Worm (Caenorhabditis elegans) whole organism, L1 larva: ENCODE results near the gene F40E10.5.

Source experiments
- C16A3.4 ChIP-seq: fragments of 150-350 bp; optimal IDR thresholded peaks from 2 replicates; lab custom pipeline; 2014; ENCODE audit warnings: missing biosample characterization, missing genetic modification characterization
- alr-1 ChIP-seq: fragments of 200-800 bp; sonication (Bioruptor generic); optimal IDR thresholded peaks from 2 replicates; lab custom pipeline; 2018; ENCODE audit warnings: borderline replicate concordance, mild to moderate bottlenecking, missing genetic modification characterization, missing compliant biosample characterization
- aly-2 ChIP-seq: fragments of 150-350 bp; optimal IDR thresholded peaks from 2 replicates; lab custom pipeline; 2014; ENCODE audit warnings: missing biosample characterization, missing genetic modification characterization
- blmp-1 ChIP-seq: fragments of 150-350 bp; optimal IDR thresholded peaks from 2 replicates; lab custom pipeline; 2014; ENCODE audit warnings: missing biosample characterization, missing genetic modification characterization
- ceh-8 ChIP-seq: fragments of 200-800 bp; sonication (Bioruptor generic); optimal IDR thresholded peaks from 2 replicates; lab custom pipeline; 2018; ENCODE audit warnings: mild to moderate bottlenecking, missing genetic modification characterization, moderate library complexity, missing compliant biosample characterization
- ceh-82 ChIP-seq, 3 experiments: fragments of 150-350 bp in 1 of 3; sonication (generic microtip) in 2 of 3; optimal IDR thresholded peaks; 2 replicates each; lab custom pipeline; 2014 to 2017; ENCODE audit warnings: missing biosample characterization in 3 of 3, missing genetic modification characterization in 3 of 3
- ceh-88 ChIP-seq: fragments of 200-800 bp; sonication (Bioruptor generic); IDR thresholded peaks from 2 replicates; pipeline ENCODE4 v1.3.6; 2022; ENCODE audit warnings: missing genetic modification characterization, missing compliant biosample characterization
- efl-1 ChIP-seq, 4 experiments: fragments of 150-350 bp; optimal IDR thresholded peaks in 3 of 4; peaks in 1 of 4; 1 replicate in 1 of 4; 2 replicates in 3 of 4; lab custom pipeline; 2014; ENCODE audit warnings: missing biosample characterization in 2 of 4, missing genetic modification characterization in 2 of 4, missing genetic modification reagents in 2 of 4
- efl-3 ChIP-seq: fragments of 200-800 bp; sonication (Bioruptor generic); optimal IDR thresholded peaks from 2 replicates; lab custom pipeline; 2018; ENCODE audit warnings: mild to moderate bottlenecking, missing genetic modification characterization, missing compliant biosample characterization
- egl-13 ChIP-seq: sonication (generic microtip); optimal IDR thresholded peaks from 2 replicates; lab custom pipeline; 2016; ENCODE audit warnings: missing genotype, missing genetic modification reagents, missing genetic modification characterization, missing compliant biosample characterization
- egl-27 ChIP-seq, 2 experiments: fragments of 150-350 bp in 1 of 2; sonication (generic microtip); optimal IDR thresholded peaks; 3 replicates each; lab custom pipeline; 2017 to 2018; ENCODE audit warnings: missing biosample characterization in 2 of 2, missing genetic modification characterization in 2 of 2, missing genetic modification reagents in 2 of 2
- elt-3 ChIP-seq, 6 experiments: fragments of 150-350 bp in 1 of 6; sonication (generic microtip); optimal IDR thresholded peaks; 2 replicates each; lab custom pipeline; 2017 to 2018; ENCODE audit warnings: missing biosample characterization in 6 of 6, missing genetic modification characterization in 6 of 6, inconsistent platforms in 1 of 6
- ets-5 ChIP-seq: fragments of 200-800 bp; sonication (Bioruptor generic); IDR thresholded peaks from 2 replicates; pipeline ENCODE4 v1.3.6; 2022; ENCODE audit warnings: missing genetic modification characterization, missing compliant biosample characterization
- hlh-4 ChIP-seq: sonication (generic microtip); optimal IDR thresholded peaks from 2 replicates; lab custom pipeline; 2016; ENCODE audit warnings: mild to moderate bottlenecking, missing genetic modification characterization, missing compliant biosample characterization
- jun-1 ChIP-seq: fragments of 150-350 bp; optimal IDR thresholded peaks from 2 replicates; lab custom pipeline; 2014; ENCODE audit warnings: missing biosample characterization, missing genetic modification reagents, missing genetic modification characterization
- lin-13 ChIP-seq: fragments of 150-350 bp; optimal IDR thresholded peaks from 2 replicates; lab custom pipeline; 2014; ENCODE audit warnings: missing biosample characterization, missing genetic modification reagents, missing genetic modification characterization
- lin-15B ChIP-seq: fragments of 150-350 bp; sonication (generic microtip); optimal IDR thresholded peaks from 3 replicates; lab custom pipeline; 2014; ENCODE audit warnings: missing biosample characterization, missing genetic modification characterization
- lir-3 ChIP-seq: sonication (generic microtip); optimal IDR thresholded peaks from 2 replicates; lab custom pipeline; 2016; ENCODE audit warnings: mild to moderate bottlenecking, missing genetic modification characterization, moderate library complexity, missing compliant biosample characterization; ENCODE audit not compliant: poor library complexity
- mab-9 ChIP-seq: fragments of 200-800 bp; sonication (Bioruptor generic); IDR thresholded peaks from 2 replicates; pipeline ENCODE4 v1.3.6; 2022; ENCODE audit warnings: missing genetic modification reagents, missing genetic modification characterization, missing compliant biosample characterization
- mep-1 ChIP-seq: fragments of 150-350 bp; optimal IDR thresholded peaks from 2 replicates; lab custom pipeline; 2014; ENCODE audit warnings: missing biosample characterization, missing genetic modification characterization
- nhr-12 ChIP-seq: sonication (generic microtip); optimal IDR thresholded peaks from 2 replicates; lab custom pipeline; 2017; ENCODE audit warnings: missing biosample characterization, missing genetic modification characterization
- nhr-19 ChIP-seq: fragments of 200-800 bp; sonication (Bioruptor generic); conservative IDR thresholded peaks from 2 replicates; pipeline ENCODE4 v1.3.6; 2022; ENCODE audit warnings: missing genetic modification characterization, missing compliant biosample characterization
- nhr-20 ChIP-seq: sonication (generic microtip); optimal IDR thresholded peaks from 2 replicates; lab custom pipeline; 2016; ENCODE audit warnings: mild to moderate bottlenecking, missing genetic modification characterization, missing compliant biosample characterization
- nhr-28 ChIP-seq: fragments of 150-350 bp; optimal IDR thresholded peaks from 2 replicates; lab custom pipeline; 2014; ENCODE audit warnings: missing biosample characterization, missing genetic modification characterization
- nhr-71 ChIP-seq: sonication (generic microtip); optimal IDR thresholded peaks from 2 replicates; lab custom pipeline; 2016; ENCODE audit warnings: mild to moderate bottlenecking, missing genetic modification characterization, moderate library complexity, missing compliant biosample characterization
- nhr-84 ChIP-seq: sonication (generic microtip); optimal IDR thresholded peaks from 2 replicates; lab custom pipeline; 2017; ENCODE audit warnings: missing biosample characterization, missing genetic modification characterization
- nhr-85 ChIP-seq: sonication (generic microtip); peaks from one replicate; lab custom pipeline; 2016; ENCODE audit warnings: missing genetic modification characterization, inconsistent platforms, missing compliant biosample characterization
- pag-3 ChIP-seq: sonication (generic microtip); optimal IDR thresholded peaks from 2 replicates; lab custom pipeline; 2017; ENCODE audit warnings: missing genetic modification characterization, mild to moderate bottlenecking, missing compliant biosample characterization, antibody characterized with exemption, borderline replicate concordance; ENCODE audit not compliant: insufficient read depth
- skn-1 ChIP-seq: fragments of 150-350 bp; optimal IDR thresholded peaks from 2 replicates; lab custom pipeline; 2014; ENCODE audit warnings: missing biosample characterization, missing genetic modification characterization
- snpc-4 ChIP-seq: fragments of 150-350 bp; optimal IDR thresholded peaks from 2 replicates; lab custom pipeline; 2014; ENCODE audit warnings: missing biosample characterization, missing genetic modification characterization
- snu-23 ChIP-seq: sonication (generic microtip); optimal IDR thresholded peaks from 2 replicates; lab custom pipeline; 2016; ENCODE audit warnings: missing genetic modification characterization, missing compliant biosample characterization
- sptf-1 ChIP-seq: fragments of 150-350 bp; optimal IDR thresholded peaks from 2 replicates; lab custom pipeline; 2014; ENCODE audit warnings: missing biosample characterization, missing genetic modification characterization
- sup-37 ChIP-seq: fragments of 200-800 bp; sonication (Bioruptor generic); optimal IDR thresholded peaks from 2 replicates; lab custom pipeline; 2018; ENCODE audit warnings: mild to moderate bottlenecking, missing genetic modification characterization, missing compliant biosample characterization
- tbx-2 ChIP-seq: sonication (generic microtip); optimal IDR thresholded peaks from 2 replicates; lab custom pipeline; 2016; ENCODE audit warnings: missing genetic modification characterization, missing compliant biosample characterization
- tlp-1 ChIP-seq: fragments of 150-350 bp; optimal IDR thresholded peaks from 2 replicates; lab custom pipeline; 2014; ENCODE audit warnings: missing biosample characterization, missing genetic modification characterization
- unc-30 ChIP-seq: sonication (generic microtip); optimal IDR thresholded peaks from 2 replicates; lab custom pipeline; 2017; ENCODE audit warnings: missing biosample characterization, missing genetic modification characterization
- vab-15 ChIP-seq: sonication (generic microtip); optimal IDR thresholded peaks from 2 replicates; lab custom pipeline; 2017; ENCODE audit warnings: missing genotype, mild to moderate bottlenecking, missing genetic modification characterization, missing compliant biosample characterization
- zag-1 ChIP-seq: fragments of 150-350 bp; optimal IDR thresholded peaks from 2 replicates; lab custom pipeline; 2014; ENCODE audit warnings: missing biosample characterization, missing genetic modification characterization
- ztf-11 ChIP-seq, 2 experiments: sonication (generic microtip); optimal IDR thresholded peaks; 2 replicates each; lab custom pipeline; 2016 to 2017; ENCODE audit warnings: missing genetic modification characterization in 2 of 2, missing biosample characterization in 1 of 2, missing compliant biosample characterization in 1 of 2
- ztf-4 ChIP-seq: fragments of 150-350 bp; optimal IDR thresholded peaks from 2 replicates; lab custom pipeline; 2014; ENCODE audit warnings: missing biosample characterization, missing genetic modification characterization

F40E10.5 gene

DNA sequence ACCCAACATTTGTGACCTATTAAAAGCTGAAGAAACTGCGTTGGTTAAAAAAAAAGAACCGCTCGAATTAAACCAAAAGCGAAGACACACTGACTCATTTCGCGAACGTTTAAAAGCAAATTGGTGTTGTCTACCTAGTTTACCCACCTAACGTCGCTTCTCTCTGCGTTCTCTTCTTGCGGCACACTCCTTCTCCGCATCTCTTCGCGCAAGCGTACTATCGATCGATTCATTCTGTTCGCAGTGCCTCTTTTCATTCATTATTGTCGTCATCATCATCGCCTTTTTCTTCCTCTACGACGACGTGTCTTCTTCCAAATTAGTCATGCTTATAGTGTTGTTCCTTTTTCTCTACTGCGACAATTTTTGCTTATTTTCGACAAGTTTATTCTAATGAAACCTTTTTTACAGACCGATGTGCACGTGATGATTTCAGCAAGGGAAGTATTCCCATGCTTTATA, 9.6 kb downstream of the F40E10.5 start, which contains the start of gene atrn-1 (continued):
- no peak for TF ChIP-seq ets-5 (GFP tag; lab: Robert Waterston, UW)
- TF ChIP-seq snu-23 (GFP tag; lab: Kevin White, UChicago): peak; percentile 17
- no peak for TF ChIP-seq lin-13 (GFP tag; lab: Kevin White, UChicago)
- TF ChIP-seq ceh-8 (GFP tag; lab: Kevin White, UChicago): no peak
- no peak for TF ChIP-seq alr-1 (tag; lab: Kevin White, UChicago)
- no peak for TF ChIP-seq tbx-2 (tag; lab: Kevin White, UChicago)
- TF ChIP-seq vab-15 (tag; lab: Kevin White, UChicago): no peak
- peak; percentile 12 for TF ChIP-seq skn-1 (tag; lab: Kevin White, UChicago)
- TF ChIP-seq lin-15B (tag; lab: Kevin White, UChicago): no peak
- no peak for TF ChIP-seq ceh-82 (tag; optimal IDR thresholded peaks at IDR 0.05; lab: Kevin White, UChicago)
- TF ChIP-seq nhr-20: peak; percentile 13
- peak in 1 of 6 experiments; percentile 11 for TF ChIP-seq elt-3 (tag; optimal IDR thresholded peaks at IDR 0.05; lab: Kevin White, UChicago)
- TF ChIP-seq ztf-4 (tag; lab: Kevin White, UChicago): no peak
- TF ChIP-seq, all 84 proteins: peak for 6

DNA sequence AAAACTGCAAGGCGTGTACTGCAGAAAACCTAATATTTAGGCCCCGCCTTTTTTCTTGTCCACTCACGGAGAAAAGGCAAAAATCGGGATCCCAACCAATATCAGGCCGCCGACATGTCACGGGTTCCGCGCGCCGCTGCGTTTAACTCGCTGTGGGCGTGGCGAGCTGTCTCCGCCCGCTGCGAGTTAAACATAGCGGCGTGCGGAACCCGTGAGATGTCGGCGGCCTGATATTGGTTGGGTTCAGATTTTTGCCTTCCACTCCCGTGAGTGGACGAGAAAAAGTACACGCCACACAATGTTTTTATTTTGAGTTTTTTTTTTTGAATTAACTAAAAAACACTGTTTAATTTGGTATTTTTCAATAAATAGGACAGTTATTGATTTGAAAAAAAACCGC, 13.9 kb downstream of the F40E10.5 start:
- TF ChIP-seq snpc-4 (tag; lab: Kevin White, UChicago) (no peak), ztf-11 (tag; optimal IDR thresholded peaks at IDR 0.05; lab: Kevin White, UChicago) (no peak), nhr-84 (tag; lab: Kevin White, UChicago) (no peak), efl-3 (GFP tag; lab: Kevin White, UChicago) (no peak), sptf-1 (no peak), blmp-1 (no peak), efl-1 (optimal IDR thresholded peaks at IDR 0.05; lab: Kevin White, UChicago) (no peak), efl-1 (GFP tag; optimal IDR thresholded peaks at IDR 0.05 in 1 of 2; lab: Kevin White, UChicago) (no peak), nhr-19 (GFP tag; lab: Robert Waterston, UW) (no peak), egl-13 (tag; lab: Kevin White, UChicago) (no peak), sup-37 (no peak), pag-3 (tag; lab: Kevin White, UChicago) (no peak), tlp-1 (tag; lab: Kevin White, UChicago) (no peak), ceh-8 (GFP tag; lab: Kevin White, UChicago) (no peak), lir-3 (tag; lab: Kevin White, UChicago) (no peak), nhr-12 (tag; lab: Kevin White, UChicago) (no peak), aly-2 (no peak), lin-13 (GFP tag; lab: Kevin White, UChicago) (no peak)

DNA sequence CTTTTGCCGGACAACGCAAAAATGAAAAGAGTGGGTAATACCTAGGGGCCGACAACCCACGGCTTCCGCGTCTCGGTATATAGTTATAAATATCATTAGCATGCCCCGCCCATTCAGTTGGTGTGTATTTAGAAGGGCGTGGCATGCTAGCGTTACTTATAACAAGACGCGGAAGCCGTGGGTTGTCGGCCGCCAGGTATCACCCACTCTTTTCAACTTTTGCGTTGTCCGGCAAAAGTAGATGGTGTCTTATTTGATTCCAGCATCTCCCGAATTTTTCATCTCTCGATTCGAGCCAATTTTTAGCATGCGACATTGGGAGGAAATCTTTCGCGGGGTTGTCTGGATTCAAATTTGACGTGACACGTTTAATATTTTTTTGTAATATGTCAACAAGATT, 16.2 kb downstream of the F40E10.5 start:
- no peak for TF ChIP-seq nhr-71 (tag; lab: Kevin White, UChicago)
- no peak for TF ChIP-seq mep-1 (tag; lab: Kevin White, UChicago)
- no peak for TF ChIP-seq efl-1 (optimal IDR thresholded peaks at IDR 0.05; lab: Kevin White, UChicago)
- peak in 1 of 2 experiments; percentile 66 for TF ChIP-seq efl-1 (GFP tag; optimal IDR thresholded peaks at IDR 0.05 in 1 of 2; lab: Kevin White, UChicago)
- TF ChIP-seq nhr-28 (tag; lab: Kevin White, UChicago): no peak
- TF ChIP-seq unc-30 (tag; lab: Kevin White, UChicago): no peak

DNA sequence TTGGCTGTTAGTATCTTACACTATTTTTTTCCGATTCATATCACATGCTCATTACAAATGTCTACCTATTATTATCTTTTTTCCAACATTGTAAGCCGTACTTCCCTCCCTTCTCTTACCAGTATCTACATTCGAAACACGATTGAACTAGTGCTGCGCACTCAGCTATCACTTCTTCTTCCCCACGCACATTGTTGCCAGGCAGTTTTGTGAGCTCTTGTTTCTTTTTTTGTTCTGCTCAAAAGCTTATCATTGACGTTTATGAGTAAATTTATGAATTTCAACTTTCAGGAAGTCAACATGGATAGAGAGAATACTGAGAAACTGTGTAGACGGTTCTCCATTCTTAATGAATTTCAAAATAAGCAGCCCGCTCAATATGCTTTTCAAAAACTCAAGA, 19.5 kb downstream of the F40E10.5 start, which contains the start of gene F33C8.2:
F33C8.2 (plus strand) TSS at position 301 of the 400 bp plus-strand sequence.
- TF ChIP-seq mab-9 (GFP tag; lab: Robert Waterston, UW) (no peak), blmp-1 (no peak), sup-37 (no peak), nhr-85 (tag; lab: Kevin White, UChicago) (no peak), hlh-4 (tag; lab: Kevin White, UChicago) (no peak), mep-1 (tag; lab: Kevin White, UChicago) (no peak), egl-27 (tag; optimal IDR thresholded peaks at IDR 0.05; lab: Kevin White, UChicago) (no peak), ceh-88 (no peak), C16A3.4 (tag; lab: Kevin White, UChicago) (no peak), nhr-28 (tag; lab: Kevin White, UChicago) (no peak), lir-3 (tag; lab: Kevin White, UChicago) (no peak), ets-5 (GFP tag; lab: Robert Waterston, UW) (no peak), jun-1 (tag; lab: Kevin White, UChicago) (no peak), zag-1 (no peak), alr-1 (tag; lab: Kevin White, UChicago) (no peak)
